Worm (Caenorhabditis elegans) whole organism, young adult: ENCODE measurements around the gene C54C6.5.
A peak's percentile ranks its signal among the peaks of the same experiment; 100 is the strongest.

Experiments
- B0035.1 ChIP-seq: sonication (generic microtip); optimal IDR thresholded peaks from 2 replicates; lab custom pipeline; 2016; ENCODE audit warnings: missing genetic modification characterization, mild to moderate bottlenecking, missing compliant biosample characterization, missing genotype, missing genetic modification reagents
- F10E7.11 ChIP-seq: sonication (generic microtip); optimal IDR thresholded peaks from 2 replicates; lab custom pipeline; 2017; ENCODE audit warnings: mild to moderate bottlenecking, missing genetic modification characterization, moderate library complexity, missing compliant biosample characterization
- F22D6.2 ChIP-seq: sonication (generic microtip); optimal IDR thresholded peaks from 2 replicates; lab custom pipeline; 2016; ENCODE audit warnings: mild to moderate bottlenecking, missing genetic modification characterization, missing compliant biosample characterization
- F23B12.7 ChIP-seq: sonication (generic microtip); optimal IDR thresholded peaks from 2 replicates; lab custom pipeline; 2017; ENCODE audit warnings: missing genetic modification characterization, mild to moderate bottlenecking, missing compliant biosample characterization, antibody characterized with exemption, moderate library complexity; ENCODE audit not compliant: insufficient read depth
- F37B4.10 ChIP-seq: fragments of 200-800 bp; sonication (Bioruptor generic); IDR thresholded peaks from 2 replicates; pipeline ENCODE4 v1.3.6; 2022; ENCODE audit warnings: missing genetic modification characterization, missing compliant biosample characterization
- F55B11.4 ChIP-seq: sonication (generic microtip); optimal IDR thresholded peaks from 2 replicates; lab custom pipeline; 2016; ENCODE audit warnings: missing compliant biosample characterization, missing genetic modification characterization, borderline replicate concordance; ENCODE audit not compliant: insufficient read depth
- F57A8.1 ChIP-seq: fragments of 200-800 bp; sonication (Bioruptor generic); optimal IDR thresholded peaks from 2 replicates; lab custom pipeline; 2018; ENCODE audit warnings: mild to moderate bottlenecking, missing genetic modification characterization, moderate library complexity, missing compliant biosample characterization
- F57C9.4 ChIP-seq: sonication (generic microtip); optimal IDR thresholded peaks from 2 replicates; lab custom pipeline; 2017; ENCODE audit warnings: mild to moderate bottlenecking, missing genetic modification characterization, missing compliant biosample characterization
- K11D2.4 ChIP-seq: fragments of 200-800 bp; sonication (Bioruptor generic); IDR thresholded peaks from 2 replicates; pipeline ENCODE4 v1.3.6; 2022; ENCODE audit warnings: missing genetic modification reagents, missing genetic modification characterization, missing compliant biosample characterization
- K12H6.12 ChIP-seq: fragments of 200-800 bp; sonication (Bioruptor generic); optimal IDR thresholded peaks from 2 replicates; lab custom pipeline; 2018; ENCODE audit warnings: mild to moderate bottlenecking, missing genetic modification characterization, missing compliant biosample characterization
- T07F8.4 ChIP-seq: sonication (generic microtip); optimal IDR thresholded peaks from 2 replicates; lab custom pipeline; 2016; ENCODE audit warnings: mild to moderate bottlenecking, missing genetic modification characterization, moderate library complexity, missing compliant biosample characterization
- Y67H2A.10 ChIP-seq: fragments of 200-800 bp; sonication (Bioruptor generic); conservative IDR thresholded peaks from 2 replicates; pipeline ENCODE4 v1.3.6; 2022; ENCODE audit warnings: missing genetic modification reagents, missing genetic modification characterization, missing compliant biosample characterization
- Y95B8A.8 ChIP-seq: fragments of 200-800 bp; sonication (Bioruptor generic); IDR thresholded peaks from 2 replicates; pipeline ENCODE4 v1.3.6; 2022; ENCODE audit warnings: missing genetic modification reagents, missing genetic modification characterization, missing compliant biosample characterization
- atf-7 ChIP-seq: sonication (generic microtip); optimal IDR thresholded peaks from 2 replicates; lab custom pipeline; 2017; ENCODE audit warnings: mild to moderate bottlenecking, missing genetic modification characterization, missing compliant biosample characterization
- bed-1 ChIP-seq: fragments of 200-800 bp; sonication (Bioruptor generic); IDR thresholded peaks from 2 replicates; pipeline ENCODE4 v1.3.6; 2022; ENCODE audit warnings: missing genetic modification reagents, missing genetic modification characterization, missing compliant biosample characterization
- ccch-3 ChIP-seq: fragments of 200-800 bp; sonication (Bioruptor generic); optimal IDR thresholded peaks from 2 replicates; lab custom pipeline; 2018; ENCODE audit warnings: mild to moderate bottlenecking, missing genetic modification characterization, missing compliant biosample characterization
- ceh-100 ChIP-seq: fragments of 200-800 bp; sonication (Bioruptor generic); IDR thresholded peaks from 2 replicates; pipeline ENCODE4 v1.3.6; 2022; ENCODE audit warnings: missing genetic modification reagents, missing genetic modification characterization, missing compliant biosample characterization
- ceh-27 ChIP-seq: fragments of 200-800 bp; sonication (Bioruptor generic); optimal IDR thresholded peaks from 2 replicates; lab custom pipeline; 2018; ENCODE audit warnings: mild to moderate bottlenecking, missing genetic modification characterization, moderate library complexity, missing compliant biosample characterization
- dpff-1 ChIP-seq: sonication (generic microtip); optimal IDR thresholded peaks from 2 replicates; lab custom pipeline; 2017; ENCODE audit warnings: mild to moderate bottlenecking, missing genetic modification characterization, missing compliant biosample characterization
- efl-1 ChIP-seq: fragments of 150-350 bp; optimal IDR thresholded peaks from 2 replicates; lab custom pipeline; 2014; ENCODE audit warnings: missing biosample characterization, missing genetic modification reagents, missing genetic modification characterization
- egl-18 ChIP-seq: fragments of 200-800 bp; sonication (Bioruptor generic); IDR thresholded peaks from 2 replicates; pipeline ENCODE4 v1.3.6; 2022; ENCODE audit warnings: missing genetic modification reagents, missing genetic modification characterization, missing compliant biosample characterization
- egl-44 ChIP-seq: fragments of 200-800 bp; sonication (Bioruptor generic); IDR thresholded peaks from 2 replicates; pipeline ENCODE4 v1.3.6; 2022; ENCODE audit warnings: missing genetic modification reagents, missing genetic modification characterization, missing compliant biosample characterization
- egrh-3 ChIP-seq: fragments of 200-800 bp; sonication (Bioruptor generic); IDR thresholded peaks from 2 replicates; pipeline ENCODE4 v1.3.6; 2022; ENCODE audit warnings: missing genetic modification reagents, missing genetic modification characterization, missing compliant biosample characterization
- lag-1 ChIP-seq: fragments of 200-800 bp; sonication (Bioruptor generic); IDR thresholded peaks from 2 replicates; pipeline ENCODE4 v1.3.6; 2022; ENCODE audit warnings: missing genetic modification reagents, missing genetic modification characterization, missing compliant biosample characterization
- lin-54 ChIP-seq: fragments of 200-800 bp; sonication (Bioruptor generic); optimal IDR thresholded peaks from 2 replicates; lab custom pipeline; 2018; ENCODE audit warnings: mild to moderate bottlenecking, missing genetic modification characterization, missing compliant biosample characterization
- lir-1 ChIP-seq: fragments of 200-800 bp; sonication (Bioruptor generic); conservative IDR thresholded peaks from 2 replicates; pipeline ENCODE4 v1.3.6; 2022; ENCODE audit warnings: missing genetic modification reagents, missing genetic modification characterization, missing compliant biosample characterization
- lsy-27 ChIP-seq: sonication (generic microtip); optimal IDR thresholded peaks from 2 replicates; lab custom pipeline; 2017; ENCODE audit warnings: missing genetic modification characterization, mild to moderate bottlenecking, missing compliant biosample characterization, antibody characterized with exemption, missing genotype, borderline replicate concordance; ENCODE audit not compliant: insufficient read depth
- madf-10 ChIP-seq: sonication (generic microtip); optimal IDR thresholded peaks from 2 replicates; lab custom pipeline; 2016; ENCODE audit warnings: mild to moderate bottlenecking, missing genetic modification characterization, missing compliant biosample characterization
- madf-6 ChIP-seq: fragments of 200-800 bp; sonication (Bioruptor generic); IDR thresholded peaks from 2 replicates; pipeline ENCODE4 v1.3.6; 2022; ENCODE audit warnings: missing genetic modification reagents, missing genetic modification characterization, missing compliant biosample characterization
- mcd-1 ChIP-seq: fragments of 200-800 bp; sonication (Bioruptor generic); IDR thresholded peaks from 2 replicates; pipeline ENCODE4 v1.3.6; 2022; ENCODE audit warnings: missing genetic modification reagents, missing genetic modification characterization, missing compliant biosample characterization
- mxl-1 ChIP-seq: sonication (generic microtip); optimal IDR thresholded peaks from 2 replicates; lab custom pipeline; 2016; ENCODE audit warnings: missing genetic modification characterization, missing compliant biosample characterization
- nfyb-1 ChIP-seq: fragments of 200-800 bp; sonication (Bioruptor generic); IDR thresholded peaks from 2 replicates; pipeline ENCODE4 v1.3.6; 2022; ENCODE audit warnings: missing genetic modification reagents, missing genetic modification characterization, missing compliant biosample characterization
- nhr-27 ChIP-seq: fragments of 200-800 bp; sonication (Bioruptor generic); optimal IDR thresholded peaks from 2 replicates; lab custom pipeline; 2018; ENCODE audit warnings: mild to moderate bottlenecking, missing genetic modification characterization, moderate library complexity, missing compliant biosample characterization
- nhr-80 ChIP-seq: sonication (generic microtip); optimal IDR thresholded peaks from 2 replicates; lab custom pipeline; 2016; ENCODE audit warnings: missing genetic modification characterization, missing compliant biosample characterization
- pha-4 ChIP-seq: fragments of 150-350 bp; sonication (generic microtip); optimal IDR thresholded peaks from 2 replicates; lab custom pipeline; 2014; ENCODE audit warnings: missing biosample characterization, missing genetic modification reagents, missing genetic modification characterization
- rcor-1 ChIP-seq: fragments of 200-800 bp; sonication (Bioruptor generic); IDR thresholded peaks from 2 replicates; pipeline ENCODE4 v1.3.6; 2022; ENCODE audit warnings: missing genetic modification reagents, missing genetic modification characterization, missing compliant biosample characterization
- rec-8 ChIP-seq, 2 experiments: sonication (generic microtip); optimal IDR thresholded peaks; 2 replicates each; lab custom pipeline; 2016; ENCODE audit warnings: mild to moderate bottlenecking in 2 of 2, missing genetic modification characterization in 2 of 2, missing genetic modification reagents in 2 of 2, missing genotype in 2 of 2, missing biosample characterization in 1 of 2, missing compliant biosample characterization in 1 of 2, moderate library complexity in 1 of 2
- rpc-1 ChIP-seq, 2 experiments: fragments of 150-350 bp in 1 of 2; sonication (generic microtip) in 1 of 2; optimal IDR thresholded peaks; 2 replicates each; lab custom pipeline; 2014 to 2018; ENCODE audit warnings: missing biosample characterization in 1 of 2, missing genetic modification characterization in 1 of 2, missing genetic modification reagents in 1 of 2, missing genotype in 1 of 2
- sea-2 ChIP-seq: fragments of 200-800 bp; sonication (Bioruptor generic); IDR thresholded peaks from 2 replicates; pipeline ENCODE4 v1.3.6; 2022; ENCODE audit warnings: missing genetic modification characterization, missing compliant biosample characterization
- snpc-1.3 ChIP-seq: sonication (generic microtip); optimal IDR thresholded peaks from 2 replicates; lab custom pipeline; 2017; ENCODE audit warnings: missing genetic modification characterization, mild to moderate bottlenecking, missing compliant biosample characterization, antibody characterized with exemption, moderate library complexity, missing genotype, missing genetic modification reagents; ENCODE audit not compliant: insufficient read depth
- snpc-3.4 ChIP-seq: sonication (generic microtip); optimal IDR thresholded peaks from 2 replicates; lab custom pipeline; 2017; ENCODE audit warnings: missing genetic modification characterization, mild to moderate bottlenecking, missing compliant biosample characterization, antibody characterized with exemption, moderate library complexity, missing genotype, missing genetic modification reagents
- sptf-2 ChIP-seq: fragments of 200-800 bp; sonication (Bioruptor generic); optimal IDR thresholded peaks from 2 replicates; lab custom pipeline; 2018; ENCODE audit warnings: mild to moderate bottlenecking, missing genetic modification characterization, missing compliant biosample characterization
- tbp1 ChIP-seq: fragments of 200-800 bp; sonication (Bioruptor generic); optimal IDR thresholded peaks from 2 replicates; lab custom pipeline; 2018; ENCODE audit warnings: mild to moderate bottlenecking, missing genetic modification characterization, missing compliant biosample characterization
- tbx-9 ChIP-seq: sonication (generic microtip); optimal IDR thresholded peaks from 2 replicates; lab custom pipeline; 2016; ENCODE audit warnings: borderline replicate concordance, missing genetic modification characterization, inconsistent platforms, missing compliant biosample characterization
- zfh-2 ChIP-seq: fragments of 200-800 bp; sonication (Bioruptor generic); conservative IDR thresholded peaks from 2 replicates; pipeline ENCODE4 v1.3.6; 2022; ENCODE audit warnings: missing genetic modification reagents, missing genetic modification characterization, missing compliant biosample characterization
- ztf-22 ChIP-seq: fragments of 200-800 bp; sonication (Bioruptor generic); optimal IDR thresholded peaks from 2 replicates; lab custom pipeline; 2018; ENCODE audit warnings: mild to moderate bottlenecking, missing genetic modification characterization, moderate library complexity, missing compliant biosample characterization
- ztf-26 ChIP-seq: sonication (generic microtip); optimal IDR thresholded peaks from 2 replicates; lab custom pipeline; 2017; ENCODE audit warnings: missing genetic modification characterization, missing compliant biosample characterization
- ztf-28 ChIP-seq: fragments of 200-800 bp; sonication (Bioruptor generic); IDR thresholded peaks from 2 replicates; pipeline ENCODE4 v1.3.6; 2022; ENCODE audit warnings: missing genetic modification reagents, missing genetic modification characterization, missing compliant biosample characterization

Gene C54C6.5

DNA sequence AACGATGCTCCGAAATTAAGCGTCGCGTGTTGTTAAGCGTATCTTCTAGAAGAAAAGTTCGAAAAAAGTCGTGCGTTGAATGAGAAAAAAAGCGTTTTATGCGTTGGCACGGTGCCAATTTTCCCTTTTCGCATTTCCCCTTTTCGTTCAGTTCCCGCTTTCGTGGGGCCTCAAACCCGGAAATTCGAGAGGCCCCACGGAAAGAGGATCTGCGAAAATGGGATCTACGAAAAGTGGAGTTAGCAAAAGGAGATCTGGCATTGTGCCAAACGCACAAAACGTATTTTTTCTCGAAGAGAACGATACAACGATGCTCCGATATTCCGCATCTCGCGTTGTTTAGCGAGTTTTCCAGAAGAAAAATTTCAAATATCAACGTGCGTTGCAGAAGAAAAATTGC, 49.8 kb downstream of the C54C6.5 start (continued):
- TF ChIP-seq pha-4, result no peak
- no peak for TF ChIP-seq K12H6.12 (tag; lab: Kevin White, UChicago)
- TF ChIP-seq mcd-1 (GFP tag; lab: Robert Waterston, UW), result peak; percentile 65
- TF ChIP-seq mxl-1, result no peak
- TF ChIP-seq nhr-27 (tag; lab: Kevin White, UChicago), result no peak
- TF ChIP-seq rcor-1 (GFP tag; lab: Robert Waterston, UW), result no peak
- TF ChIP-seq lag-1 (GFP tag; lab: Robert Waterston, UW), result no peak
- no peak for TF ChIP-seq ccch-3 (GFP tag; lab: Kevin White, UChicago)
- no peak for TF ChIP-seq rpc-1 (optimal IDR thresholded peaks at IDR 0.05; lab: Kevin White, UChicago)
- TF ChIP-seq rpc-1 (tag; optimal IDR thresholded peaks at IDR 0.05; lab: Kevin White, UChicago), result no peak
- TF ChIP-seq F10E7.11, result no peak
- TF ChIP-seq F22D6.2 (tag; lab: Kevin White, UChicago), result no peak
- no peak for TF ChIP-seq egrh-3 (GFP tag; lab: Robert Waterston, UW)
- TF ChIP-seq ceh-27, result peak; percentile 39
- TF ChIP-seq egl-18 (GFP tag; lab: Robert Waterston, UW), result no peak
- TF ChIP-seq sea-2 (GFP tag; lab: Robert Waterston, UW), result no peak
- TF ChIP-seq tbx-9 (tag; lab: Kevin White, UChicago), result no peak
- TF ChIP-seq T07F8.4, result no peak
- TF ChIP-seq lsy-27 (tag; lab: Kevin White, UChicago), result no peak
- TF ChIP-seq ztf-26 (tag; lab: Kevin White, UChicago), result no peak
- TF ChIP-seq nhr-80 (tag; lab: Kevin White, UChicago), result no peak
- no peak for TF ChIP-seq ztf-22 (GFP tag; lab: Kevin White, UChicago)
- TF ChIP-seq lin-54 (GFP tag; lab: Kevin White, UChicago), result peak; percentile 11
- TF ChIP-seq efl-1, result no peak
- TF ChIP-seq dpff-1, result no peak
- TF ChIP-seq rec-8 (tag; optimal IDR thresholded peaks at IDR 0.05; lab: Kevin White, UChicago), result no peak
- TF ChIP-seq F55B11.4 (tag; lab: Kevin White, UChicago), result no peak
- peak; percentile 96 for TF ChIP-seq ceh-100 (GFP tag; lab: Robert Waterston, UW)
- TF ChIP-seq snpc-3.4 (tag; lab: Kevin White, UChicago), result no peak
- no peak for TF ChIP-seq zfh-2 (GFP tag; lab: Robert Waterston, UW)
- TF ChIP-seq F37B4.10 (GFP tag; lab: Robert Waterston, UW), result no peak
- no peak for TF ChIP-seq atf-7
- TF ChIP-seq madf-10 (tag; lab: Kevin White, UChicago), result no peak
- no peak for TF ChIP-seq F23B12.7 (tag; lab: Kevin White, UChicago)
- TF ChIP-seq Y95B8A.8, result no peak
- no peak for TF ChIP-seq egl-44 (GFP tag; lab: Robert Waterston, UW)
- no peak for TF ChIP-seq lir-1
- no peak for TF ChIP-seq sptf-2 (GFP tag; lab: Kevin White, UChicago)
- TF ChIP-seq madf-6 (GFP tag; lab: Robert Waterston, UW), result peak; percentile 41
- peak; percentile 39; the same call in 1 of the 2 replicates for TF ChIP-seq K11D2.4 (GFP tag; lab: Robert Waterston, UW)
- no peak for TF ChIP-seq tbp1 (GFP tag; lab: Kevin White, UChicago)
- no peak for TF ChIP-seq B0035.1
- TF ChIP-seq bed-1 (GFP tag; lab: Robert Waterston, UW), result no peak
- TF ChIP-seq snpc-1.3, result no peak
- TF ChIP-seq F57C9.4 (tag; lab: Kevin White, UChicago), result no peak
- TF ChIP-seq ztf-28 (GFP tag; lab: Robert Waterston, UW), result peak; percentile 74; the same call in 1 of the 2 replicates
- TF ChIP-seq nfyb-1 (GFP tag; lab: Robert Waterston, UW), result no peak
- TF ChIP-seq Y67H2A.10 (GFP tag; lab: Robert Waterston, UW), result 0 out of 2 replicates have a peak, but pooled peaks have one; percentile 36
- TF ChIP-seq F57A8.1 (GFP tag; lab: Kevin White, UChicago), result no peak
